Worm (Caenorhabditis elegans) whole organism, midembryonic: ENCODE results near the gene elt-2.

ENCODE experiments used
- T22C8.4 ChIP-seq: fragments of 200-800 bp; sonication (Bioruptor generic); IDR thresholded peaks from 2 replicates; pipeline ENCODE4 v1.3.6; 2022; ENCODE audit warnings: missing genetic modification characterization, missing compliant biosample characterization
- med-1 ChIP-seq: sonication (generic microtip); optimal IDR thresholded peaks from 2 replicates; lab custom pipeline; 2017; ENCODE audit warnings: missing genetic modification characterization, mild to moderate bottlenecking, missing compliant biosample characterization, antibody characterized with exemption, missing genetic modification reagents; ENCODE audit not compliant: insufficient read depth
- ref-1 ChIP-seq: fragments of 200-800 bp; sonication (Bioruptor generic); conservative IDR thresholded peaks from 2 replicates; pipeline ENCODE4 v1.3.6; 2022; ENCODE audit warnings: missing genetic modification reagents, missing genetic modification characterization, missing compliant biosample characterization
- tab-1 ChIP-seq: fragments of 200-800 bp; sonication (Bioruptor generic); IDR thresholded peaks from 2 replicates; pipeline ENCODE4 v1.3.6; 2022; ENCODE audit warnings: missing genetic modification characterization, missing compliant biosample characterization

DNA sequence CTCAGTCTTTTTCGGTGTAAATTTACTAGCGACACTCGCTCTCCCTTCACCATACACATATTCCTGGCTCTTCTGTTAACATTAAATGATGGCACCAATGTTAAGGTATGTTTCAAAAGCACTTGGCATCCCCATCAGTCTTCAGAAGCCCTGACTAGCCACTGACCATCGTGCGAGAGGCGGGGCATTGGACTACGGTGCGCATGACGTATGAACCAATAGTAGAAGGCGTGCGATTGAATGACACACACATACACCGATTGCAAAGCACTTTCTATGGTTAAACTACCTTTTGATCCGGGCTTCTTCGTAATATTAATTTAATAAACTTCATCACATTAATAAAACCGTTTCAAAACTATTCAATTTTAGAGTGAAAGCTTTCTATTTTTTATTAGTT, 24.2 kb downstream of the elt-2 start:
- TF ChIP-seq med-1 (GFP tag; lab: Kevin White, UChicago) = no peak
- no peak for TF ChIP-seq T22C8.4
- TF ChIP-seq ref-1 (GFP tag; lab: Robert Waterston, UW) = no peak
- no peak for TF ChIP-seq tab-1 (GFP tag; lab: Robert Waterston, UW)
